Fruit fly (Drosophila melanogaster) whole organism, wandering third instar larva: Measurements from ENCODE around the gene Atac1.
A peak's percentile ranks its signal among the peaks of the same experiment; 100 is the strongest.

ENCODE experiments used
- CG32264 ChIP-seq: fragments of 200-800 bp; sonication (Bioruptor generic); optimal IDR thresholded peaks from 2 replicates; lab custom pipeline; 2016; ENCODE audit warnings: missing biosample characterization, missing genetic modification characterization
- CG9705 ChIP-seq: fragments of 200-800 bp; sonication (Bioruptor generic); optimal IDR thresholded peaks from 2 replicates; lab custom pipeline; 2018; ENCODE audit warnings: missing biosample characterization, mild to moderate bottlenecking, missing genetic modification characterization
- CrebA ChIP-seq: fragments of 200-800 bp; sonication (Bioruptor generic); optimal IDR thresholded peaks from 2 replicates; lab custom pipeline; 2016; ENCODE audit warnings: missing biosample characterization, mild to moderate bottlenecking, missing genetic modification characterization, borderline replicate concordance
- Dfd ChIP-seq: fragments of >200 bp; optimal IDR thresholded peaks from 2 replicates; lab custom pipeline; 2017; ENCODE audit warnings: missing biosample characterization, missing genetic modification characterization
- GATAd ChIP-seq: sonication (Bioruptor generic); optimal IDR thresholded peaks from 2 replicates; lab custom pipeline; 2016; ENCODE audit warnings: missing biosample characterization, missing genetic modification characterization
- HLH106 ChIP-seq: fragments of 200-800 bp; optimal IDR thresholded peaks from 3 replicates; lab custom pipeline; 2019; ENCODE audit warnings: missing biosample characterization, mild to moderate bottlenecking, missing genetic modification characterization, moderate library complexity
- Hnf4 ChIP-seq: fragments of 200-800 bp; sonication (Bioruptor generic); optimal IDR thresholded peaks from 2 replicates; lab custom pipeline; 2016; ENCODE audit warnings: missing biosample characterization, mild to moderate bottlenecking, missing genetic modification characterization
- Hr83 ChIP-seq: fragments of 200-300 bp; sonication (Bioruptor generic); optimal IDR thresholded peaks from 2 replicates; lab custom pipeline; 2016; ENCODE audit warnings: missing biosample characterization, mild to moderate bottlenecking, missing genetic modification characterization, moderate library complexity; ENCODE audit not compliant: poor library complexity, severe bottlenecking
- Jra ChIP-seq: sonication (Bioruptor generic); optimal IDR thresholded peaks from 2 replicates; lab custom pipeline; 2016; ENCODE audit warnings: missing biosample characterization, missing genetic modification characterization
- Mio ChIP-seq: sonication (Bioruptor generic); optimal IDR thresholded peaks from 2 replicates; lab custom pipeline; 2016; ENCODE audit warnings: missing biosample characterization, missing genetic modification characterization
- Myc ChIP-seq: fragments of >200 bp; optimal IDR thresholded peaks from 2 replicates; lab custom pipeline; 2017
- N ChIP-seq: fragments of >200 bp; optimal IDR thresholded peaks from 2 replicates; lab custom pipeline; 2018; ENCODE audit warnings: missing biosample characterization, missing external identifiers, missing genetic modification characterization
- OdsH ChIP-seq: fragments of 200-800 bp; sonication (Bioruptor generic); optimal IDR thresholded peaks from 2 replicates; lab custom pipeline; 2016; ENCODE audit warnings: missing biosample characterization, mild to moderate bottlenecking, missing genetic modification characterization
- Rel ChIP-seq, 2 experiments: fragments of 200-800 bp; sonication (Bioruptor generic) in 1 of 2; optimal IDR thresholded peaks; 2 replicates in 1 of 2; 3 replicates in 1 of 2; lab custom pipeline; 2016 to 2019; ENCODE audit warnings: mild to moderate bottlenecking in 2 of 2, missing biosample characterization in 2 of 2, missing genetic modification characterization in 2 of 2, moderate library complexity in 1 of 2
- Sp1 ChIP-seq: fragments of 200-800 bp; sonication (Bioruptor generic); optimal IDR thresholded peaks from 3 replicates; lab custom pipeline; 2019; ENCODE audit warnings: missing biosample characterization, mild to moderate bottlenecking, missing genetic modification characterization, moderate library complexity
- Vsx2 ChIP-seq: fragments of 200-300, 225-300 bp; sonication (Bioruptor generic); optimal IDR thresholded peaks from 2 replicates; lab custom pipeline; 2018; ENCODE audit warnings: missing biosample characterization, missing genetic modification characterization; ENCODE audit not compliant: partially characterized antibody
- dl ChIP-seq, 2 experiments: fragments of 175-275, 200-275 bp in 1 of 2; fragments of 200-275 bp in 1 of 2; sonication (Bioruptor generic); optimal IDR thresholded peaks; lab custom pipeline; 2018; ENCODE audit warnings: mild to moderate bottlenecking in 2 of 2, missing biosample characterization in 2 of 2, missing genetic modification characterization in 2 of 2, moderate library complexity in 2 of 2; ENCODE audit not compliant: partially characterized antibody in 2 of 2, insufficient read depth in 1 of 2
- dsf ChIP-seq: sonication (Bioruptor generic); optimal IDR thresholded peaks from 2 replicates; lab custom pipeline; 2016; ENCODE audit warnings: missing biosample characterization, missing genetic modification characterization, borderline replicate concordance
- ey ChIP-seq: fragments of 200-800 bp; sonication (Bioruptor generic); optimal IDR thresholded peaks from 2 replicates; lab custom pipeline; 2016; ENCODE audit warnings: missing biosample characterization, missing genetic modification characterization
- foxo ChIP-seq, 2 experiments: fragments of 200-800 bp; sonication (Bioruptor generic); optimal IDR thresholded peaks; 2 replicates in 1 of 2; 3 replicates in 1 of 2; lab custom pipeline; 2016 to 2017; ENCODE audit warnings: missing biosample characterization in 2 of 2, missing genetic modification characterization in 2 of 2
- fru ChIP-seq: fragments of 200-800 bp; sonication (Bioruptor generic); optimal IDR thresholded peaks from 3 replicates; lab custom pipeline; 2016; ENCODE audit warnings: missing biosample characterization, mild to moderate bottlenecking, missing genetic modification characterization
- h ChIP-seq: fragments of 200-800 bp; sonication (Bioruptor generic); optimal IDR thresholded peaks from 3 replicates; lab custom pipeline; 2016; ENCODE audit warnings: missing biosample characterization, mild to moderate bottlenecking, missing genetic modification characterization
- jim ChIP-seq: fragments of 175-275, 200-325 bp; sonication (Bioruptor generic); optimal IDR thresholded peaks from 2 replicates; lab custom pipeline; 2016; ENCODE audit warnings: missing biosample characterization, mild to moderate bottlenecking, missing genetic modification characterization
- lola ChIP-seq: fragments of >200 bp; optimal IDR thresholded peaks from 2 replicates; lab custom pipeline; 2017; ENCODE audit warnings: missing biosample characterization, missing genetic modification characterization
- pan ChIP-seq: fragments of >200 bp; optimal IDR thresholded peaks from 2 replicates; lab custom pipeline; 2017
- rgr ChIP-seq: fragments of 200-800 bp; sonication (Bioruptor generic); optimal IDR thresholded peaks from 3 replicates; lab custom pipeline; 2016; ENCODE audit warnings: missing biosample characterization, mild to moderate bottlenecking, missing genetic modification characterization
- sage ChIP-seq: fragments of 200-800 bp; sonication (Bioruptor generic); optimal IDR thresholded peaks from 2 replicates; lab custom pipeline; 2016; ENCODE audit warnings: missing biosample characterization, mild to moderate bottlenecking, missing genetic modification characterization
- tai ChIP-seq: sonication (Bioruptor generic); optimal IDR thresholded peaks from 2 replicates; lab custom pipeline; 2016; ENCODE audit warnings: missing biosample characterization, missing genetic modification characterization
- usp ChIP-seq: fragments of >200 bp; optimal IDR thresholded peaks from 2 replicates; lab custom pipeline; 2017; ENCODE audit warnings: missing biosample characterization, missing genetic modification characterization
- woc ChIP-seq: sonication (Bioruptor generic); optimal IDR thresholded peaks from 2 replicates; lab custom pipeline; 2016; ENCODE audit warnings: missing biosample characterization, mild to moderate bottlenecking, missing genetic modification characterization

Gene Atac1

dm6 chr2L:6950096-6950495, 10.0 kb downstream of the Atac1 start, which contains the start of the genes Gas41 and SA1 (continued):
- no peak for TF ChIP-seq GATAd (GFP tag; lab: Kevin White, UChicago)

dm6 chr2L:6948540-6948942, 11.6 kb downstream of the Atac1 start, which contains the start of gene ihog:
ihog (minus strand) TSS chr2L:6948808.
- no peak for TF ChIP-seq jim (GFP tag; lab: Kevin White, UChicago)
- no peak for TF ChIP-seq sage (GFP tag; lab: Kevin White, UChicago)
- TF ChIP-seq HLH106: no peak
- TF ChIP-seq Hr83 (GFP tag; lab: Kevin White, UChicago): no peak
- TF ChIP-seq ey (GFP tag; lab: Kevin White, UChicago): no peak
- TF ChIP-seq fru: no peak
- peak; percentile 77 for TF ChIP-seq woc (GFP tag; lab: Kevin White, UChicago)
- TF ChIP-seq Jra (GFP tag; lab: Kevin White, UChicago): no peak

dm6 chr2L:6945088-6945487, 15.0 kb downstream of the Atac1 start, which contains the start of gene Fgop2:
Fgop2 (minus strand) TSS chr2L:6945289.
- no peak for TF ChIP-seq fru
- TF ChIP-seq Rel (GFP tag; optimal IDR thresholded peaks at IDR 0.05; lab: Kevin White, UChicago): no peak
- peak; percentile 7 for TF ChIP-seq Rel (tag; optimal IDR thresholded peaks at IDR 0.05; lab: Kevin White, UChicago)
- no peak for TF ChIP-seq rgr (GFP tag; lab: Kevin White, UChicago)

- TF ChIP-seq CG9705 (GFP tag; lab: Kevin White, UChicago) (no peak), Jra (GFP tag; lab: Kevin White, UChicago) (no peak), tai (GFP tag; lab: Kevin White, UChicago) (no peak), woc (GFP tag; lab: Kevin White, UChicago) (no peak), Dfd (GFP tag; lab: Kevin White, UChicago) (no peak), Mio (no peak), pan (lab: Kevin White, UChicago) (no peak), OdsH (GFP tag; lab: Kevin White, UChicago) (no peak), N (no peak), sage (GFP tag; lab: Kevin White, UChicago) (no peak), GATAd (GFP tag; lab: Kevin White, UChicago) (no peak), dl (GFP tag; optimal IDR thresholded peaks at IDR 0.05; lab: Kevin White, UChicago; ENCODE audit: insufficient read depth in 1 of 2, partially characterized antibody in 2 of 2) (no peak)
- TF ChIP-seq, all 38 proteins: peak for 0
These were observed 17.4 kb downstream of the Atac1 start, which contains the start of gene CG18304 for dm6 chr2L:6942714-6943113. CG18304 (minus strand) TSS chr2L:6942814.

dm6 chr2L:6941731-6942130, 18.4 kb downstream of the Atac1 start:
- TF ChIP-seq GATAd (GFP tag; lab: Kevin White, UChicago): no peak
- no peak for TF ChIP-seq foxo (GFP tag; optimal IDR thresholded peaks at IDR 0.05; lab: Kevin White, UChicago)
- no peak for TF ChIP-seq Dfd (GFP tag; lab: Kevin White, UChicago)
- no peak for TF ChIP-seq Hnf4 (GFP tag; lab: Kevin White, UChicago)
- TF ChIP-seq CG32264 (GFP tag; lab: Kevin White, UChicago): no peak
- TF ChIP-seq Vsx2 (GFP tag; lab: Kevin White, UChicago): no peak
- no peak for TF ChIP-seq tai (GFP tag; lab: Kevin White, UChicago)
- no peak for TF ChIP-seq pan (lab: Kevin White, UChicago)
- no peak for TF ChIP-seq dsf (GFP tag; lab: Kevin White, UChicago)

dm6 chr2L:6939698-6940097, 20.4 kb downstream of the Atac1 start:
- TF ChIP-seq Hr83 (GFP tag; lab: Kevin White, UChicago) (no peak), jim (GFP tag; lab: Kevin White, UChicago) (no peak), lola (GFP tag; lab: Kevin White, UChicago) (no peak), h (GFP tag; lab: Kevin White, UChicago) (no peak), ey (GFP tag; lab: Kevin White, UChicago) (no peak), HLH106 (no peak), dsf (GFP tag; lab: Kevin White, UChicago) (no peak), CrebA (GFP tag; lab: Kevin White, UChicago) (no peak), Sp1 (no peak), Myc (lab: Kevin White, UChicago) (no peak), usp (GFP tag; lab: Kevin White, UChicago) (no peak), Rel (GFP tag; optimal IDR thresholded peaks at IDR 0.05; lab: Kevin White, UChicago) (no peak), Rel (tag; optimal IDR thresholded peaks at IDR 0.05; lab: Kevin White, UChicago) (no peak), Hnf4 (GFP tag; lab: Kevin White, UChicago) (no peak), tai (GFP tag; lab: Kevin White, UChicago) (no peak), GATAd (GFP tag; lab: Kevin White, UChicago) (no peak), foxo (GFP tag; optimal IDR thresholded peaks at IDR 0.05; lab: Kevin White, UChicago) (no peak), N (no peak), woc (GFP tag; lab: Kevin White, UChicago) (no peak)
